Fruit fly (Drosophila melanogaster) whole organism, embryonic: ENCODE measurements around the gene CG43248.

Experiments
- B-H2 ChIP-seq: fragments of 200-800 bp; sonication (Bioruptor generic); optimal IDR thresholded peaks from 2 replicates; lab custom pipeline; 2018; ENCODE audit warnings: missing biosample characterization, mild to moderate bottlenecking, missing genetic modification characterization
- BtbVII ChIP-seq: fragments of 200-800 bp; sonication (Bioruptor generic); optimal IDR thresholded peaks from 3 replicates; lab custom pipeline; 2017; ENCODE audit warnings: missing biosample characterization, mild to moderate bottlenecking, missing genetic modification characterization
- CG10209 ChIP-seq: fragments of 200-800 bp; sonication (Bioruptor generic); optimal IDR thresholded peaks from 3 replicates; lab custom pipeline; 2017; ENCODE audit warnings: missing biosample characterization, mild to moderate bottlenecking, missing genetic modification characterization, missing genetic modification reagents
- CG1024 ChIP-seq: fragments of 200-800 bp; sonication (Bioruptor generic); IDR thresholded peaks from 2 replicates; pipeline ENCODE4 v1.3.6; 2022; ENCODE audit warnings: missing biosample characterization, missing genetic modification characterization
- CG11247 ChIP-seq: fragments of 200-800 bp; sonication (Bioruptor generic); IDR thresholded peaks from 2 replicates; pipeline ENCODE4 v1.3.6; 2022; ENCODE audit warnings: missing biosample characterization, missing genetic modification characterization
- CG11696 ChIP-seq: fragments of 200-800 bp; sonication (Bioruptor generic); IDR thresholded peaks from 2 replicates; pipeline ENCODE4 v1.3.6; 2022; ENCODE audit warnings: missing biosample characterization, missing genetic modification characterization
- CG12769 ChIP-seq: fragments of 200-800 bp; sonication (Bioruptor generic); optimal IDR thresholded peaks from 2 replicates; lab custom pipeline; 2019; ENCODE audit warnings: missing biosample characterization, mild to moderate bottlenecking, missing genetic modification characterization, moderate library complexity
- CG13296 ChIP-seq: fragments of 200-800 bp; sonication (Bioruptor generic); optimal IDR thresholded peaks from 3 replicates; lab custom pipeline; 2018; ENCODE audit warnings: missing biosample characterization, mild to moderate bottlenecking, missing genetic modification characterization
- CG13894 ChIP-seq: fragments of 200-800 bp; sonication (Bioruptor generic); optimal IDR thresholded peaks from 3 replicates; lab custom pipeline; 2018; ENCODE audit warnings: missing biosample characterization, mild to moderate bottlenecking, missing genetic modification characterization, moderate library complexity
- CG14014 ChIP-seq: fragments of 200-800 bp; sonication (Bioruptor generic); IDR thresholded peaks from 2 replicates; pipeline ENCODE4 v1.3.6; 2022; ENCODE audit warnings: missing biosample characterization, missing genetic modification characterization
- CG15011 ChIP-seq: fragments of 200-800 bp; sonication (Bioruptor generic); optimal IDR thresholded peaks from 3 replicates; lab custom pipeline; 2018; ENCODE audit warnings: missing biosample characterization, mild to moderate bottlenecking, missing genetic modification characterization
- CG15514 ChIP-seq: fragments of 200-800 bp; sonication (Bioruptor generic); optimal IDR thresholded peaks from 3 replicates; lab custom pipeline; 2017; ENCODE audit warnings: missing biosample characterization, missing genetic modification characterization, mild to moderate bottlenecking, moderate library complexity, missing genetic modification reagents
- CG16815 ChIP-seq: fragments of 200-800 bp; sonication (Bioruptor generic); optimal IDR thresholded peaks from 3 replicates; lab custom pipeline; 2017; ENCODE audit warnings: missing biosample characterization, mild to moderate bottlenecking, missing genetic modification characterization
- CG2120 ChIP-seq: fragments of 200-800 bp; sonication (Bioruptor generic); optimal IDR thresholded peaks from 3 replicates; lab custom pipeline; 2016; ENCODE audit warnings: missing biosample characterization, missing genetic modification characterization
- CG30431 ChIP-seq: fragments of 200-800 bp; sonication (Bioruptor generic); optimal IDR thresholded peaks from 2 replicates; lab custom pipeline; 2017; ENCODE audit warnings: missing biosample characterization, missing genetic modification characterization
- CG32772 ChIP-seq: fragments of 200-800 bp; sonication (Bioruptor generic); IDR thresholded peaks from 2 replicates; pipeline ENCODE4 v1.3.6; 2022; ENCODE audit warnings: missing biosample characterization, missing genetic modification characterization
- CG3281 ChIP-seq: fragments of 200-800 bp; sonication (Bioruptor generic); optimal IDR thresholded peaks from 3 replicates; lab custom pipeline; 2017; ENCODE audit warnings: missing biosample characterization, mild to moderate bottlenecking, missing genetic modification characterization
- CG34376 ChIP-seq: fragments of 200-800 bp; sonication (Bioruptor generic); optimal IDR thresholded peaks from 2 replicates; lab custom pipeline; 2018; ENCODE audit warnings: missing biosample characterization, mild to moderate bottlenecking, missing genetic modification characterization
- CG4820 ChIP-seq: fragments of 200-800 bp; sonication (Bioruptor generic); optimal IDR thresholded peaks from 3 replicates; lab custom pipeline; 2016; ENCODE audit warnings: missing biosample characterization, missing genetic modification characterization
- CG6765 ChIP-seq: fragments of 200-800 bp; sonication (Bioruptor generic); optimal IDR thresholded peaks from 3 replicates; lab custom pipeline; 2017; ENCODE audit warnings: missing biosample characterization, mild to moderate bottlenecking, missing genetic modification characterization
- CoRest ChIP-seq: fragments of 200-800 bp; sonication (Bioruptor generic); optimal IDR thresholded peaks from 3 replicates; lab custom pipeline; 2018; ENCODE audit warnings: missing biosample characterization, mild to moderate bottlenecking, missing genetic modification characterization, moderate library complexity
- ERR ChIP-seq: fragments of 200-800 bp; sonication (Bioruptor generic); optimal IDR thresholded peaks from 2 replicates; lab custom pipeline; 2016; ENCODE audit warnings: missing biosample characterization, missing genetic modification characterization
- GATAe ChIP-seq: fragments of 200-800 bp; sonication (Bioruptor generic); conservative IDR thresholded peaks from 2 replicates; pipeline ENCODE4 v1.3.6; 2022; ENCODE audit warnings: missing biosample characterization, missing genetic modification characterization
- Hand ChIP-seq: fragments of 200-800 bp; sonication (Bioruptor generic); optimal IDR thresholded peaks from 2 replicates; lab custom pipeline; 2017; ENCODE audit warnings: mild to moderate bottlenecking, missing biosample characterization, missing genetic modification reagents, missing genetic modification characterization
- Med ChIP-seq: fragments of 200-800 bp; sonication (Bioruptor generic); peaks from one replicate; lab custom pipeline; 2016; ENCODE audit warnings: missing biosample characterization, missing genetic modification characterization, mild to moderate bottlenecking, inconsistent platforms, moderate library complexity
- Ptx1 ChIP-seq: fragments of 200-800 bp; sonication (Bioruptor generic); IDR thresholded peaks from 2 replicates; pipeline ENCODE4 v1.3.6; 2022; ENCODE audit warnings: missing biosample characterization, missing genetic modification characterization
- Side ChIP-seq: fragments of 200-800 bp; sonication (Bioruptor generic); optimal IDR thresholded peaks from 2 replicates; lab custom pipeline; 2016; ENCODE audit warnings: missing biosample characterization, missing genetic modification characterization
- Usf ChIP-seq: fragments of 200-800 bp; sonication (Bioruptor generic); optimal IDR thresholded peaks from 2 replicates; lab custom pipeline; 2017; ENCODE audit warnings: missing genotype, missing biosample characterization, missing genetic modification characterization
- Vsx1 ChIP-seq: fragments of 200-800 bp; sonication (Bioruptor generic); optimal IDR thresholded peaks from 2 replicates; lab custom pipeline; 2017; ENCODE audit warnings: missing biosample characterization, mild to moderate bottlenecking, missing genetic modification characterization, missing genetic modification reagents
- al ChIP-seq: fragments of 200-800 bp; sonication (Bioruptor generic); IDR thresholded peaks from 2 replicates; pipeline ENCODE4 v1.3.6; 2022; ENCODE audit warnings: missing biosample characterization, missing genetic modification characterization
- chinmo ChIP-seq: fragments of 200-800 bp; sonication (Bioruptor generic); IDR thresholded peaks from 4 replicates; pipeline ENCODE4 v1.3.6; 2022; ENCODE audit warnings: missing biosample characterization, missing genetic modification characterization; ENCODE audit not compliant: partially characterized antibody
- corto ChIP-seq: fragments of 200-800 bp; sonication (Bioruptor generic); optimal IDR thresholded peaks from 2 replicates; lab custom pipeline; 2016; ENCODE audit warnings: missing biosample characterization, mild to moderate bottlenecking, missing genetic modification characterization, moderate library complexity
- esg ChIP-seq: fragments of 200-800 bp; sonication (Bioruptor generic); conservative IDR thresholded peaks from 2 replicates; pipeline ENCODE4 v1.3.6; 2022; ENCODE audit warnings: missing biosample characterization, missing genetic modification characterization
- exex ChIP-seq: fragments of 200-800 bp; sonication (Bioruptor generic); optimal IDR thresholded peaks from 4 replicates; lab custom pipeline; 2018; ENCODE audit warnings: missing biosample characterization, mild to moderate bottlenecking, missing genetic modification characterization, moderate library complexity
- fd3F ChIP-seq: fragments of 200-800 bp; sonication (Bioruptor generic); optimal IDR thresholded peaks from 2 replicates; lab custom pipeline; 2018; ENCODE audit warnings: missing biosample characterization, mild to moderate bottlenecking, missing genetic modification characterization, moderate library complexity
- gcm ChIP-seq: fragments of 200-800 bp; sonication (Bioruptor generic); optimal IDR thresholded peaks from 2 replicates; lab custom pipeline; 2019; ENCODE audit warnings: missing biosample characterization, mild to moderate bottlenecking, missing genetic modification characterization, moderate library complexity
- grn ChIP-seq: fragments of 200-800 bp; sonication (Bioruptor generic); optimal IDR thresholded peaks from 3 replicates; lab custom pipeline; 2017; ENCODE audit warnings: missing biosample characterization, missing genetic modification characterization
- gro ChIP-seq: fragments of 200-800 bp; sonication (Bioruptor generic); optimal IDR thresholded peaks from 2 replicates; lab custom pipeline; 2016; ENCODE audit warnings: missing biosample characterization, missing genetic modification characterization
- lola ChIP-seq, 3 experiments: fragments of >200 bp in 2 of 3; fragments of 200-800 bp in 1 of 3; sonication (Bioruptor generic) in 1 of 3; optimal IDR thresholded peaks; 2 replicates each; lab custom pipeline; 2017 to 2019; ENCODE audit warnings: missing biosample characterization in 3 of 3, missing genetic modification characterization in 3 of 3, mild to moderate bottlenecking in 1 of 3, moderate library complexity in 1 of 3
- lov ChIP-seq, 2 experiments: fragments of 200-800 bp in 1 of 2; fragments of >200 bp in 1 of 2; sonication (Bioruptor generic) in 1 of 2; IDR thresholded peaks in 1 of 2; optimal IDR thresholded peaks in 1 of 2; 2 replicates in 1 of 2; 3 replicates in 1 of 2; pipeline versions ENCODE4 v1.3.6 to Lab custom; 2017 to 2022; ENCODE audit warnings: missing biosample characterization in 1 of 2, missing genetic modification characterization in 1 of 2
- mirr ChIP-seq: fragments of 200-800 bp; sonication (Bioruptor generic); optimal IDR thresholded peaks from 3 replicates; lab custom pipeline; 2018; ENCODE audit warnings: missing biosample characterization, mild to moderate bottlenecking, missing genetic modification characterization
- nau ChIP-seq: fragments of 200-800 bp; sonication (Bioruptor generic); optimal IDR thresholded peaks from 3 replicates; lab custom pipeline; 2017; ENCODE audit warnings: missing biosample characterization, mild to moderate bottlenecking, missing genetic modification characterization, missing genetic modification reagents
- odd ChIP-seq: fragments of 200-800 bp; sonication (Bioruptor generic); optimal IDR thresholded peaks from 2 replicates; lab custom pipeline; 2017; ENCODE audit warnings: missing biosample characterization, mild to moderate bottlenecking, missing genetic modification characterization
- pb ChIP-seq: fragments of 200-800 bp; sonication (Bioruptor generic); optimal IDR thresholded peaks from 3 replicates; lab custom pipeline; 2016; ENCODE audit warnings: missing biosample characterization, missing genetic modification characterization
- schlank ChIP-seq: fragments of 200-800 bp; sonication (Bioruptor generic); optimal IDR thresholded peaks from 2 replicates; lab custom pipeline; 2018; ENCODE audit warnings: missing biosample characterization, mild to moderate bottlenecking, missing genetic modification characterization
- sd ChIP-seq: fragments of 200-800 bp; sonication (Bioruptor generic); optimal IDR thresholded peaks from 3 replicates; lab custom pipeline; 2018; ENCODE audit warnings: missing biosample characterization, mild to moderate bottlenecking, missing genetic modification characterization, moderate library complexity
- sug ChIP-seq: fragments of 200-800 bp; optimal IDR thresholded peaks from 2 replicates; lab custom pipeline; 2019; ENCODE audit warnings: missing biosample characterization, mild to moderate bottlenecking, missing genetic modification characterization, moderate library complexity
- vfl ChIP-seq: fragments of 200-800 bp; sonication (Bioruptor generic); optimal IDR thresholded peaks from 2 replicates; lab custom pipeline; 2016; ENCODE audit warnings: missing biosample characterization, missing genetic modification characterization

CG43248 gene

DNA sequence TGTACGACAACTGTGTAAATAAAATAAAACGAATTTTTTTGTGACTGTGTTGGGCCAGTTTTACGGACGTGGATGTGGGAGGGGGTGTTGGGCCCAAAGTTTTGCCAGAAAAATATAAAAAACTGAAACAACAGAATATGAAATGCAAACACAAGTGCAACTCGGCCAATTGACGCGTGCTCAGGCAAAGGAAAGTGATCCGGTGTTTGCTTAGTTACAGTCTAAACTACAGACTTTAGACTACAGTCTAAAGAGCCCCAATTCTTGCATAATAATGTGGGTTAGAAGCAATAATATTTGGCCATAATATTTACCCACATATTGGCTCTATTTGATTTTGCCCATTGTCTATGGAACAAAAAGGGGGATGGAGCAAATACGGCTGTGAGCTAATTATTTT lies 17.6 kb upstream of the CG43248 start (continued):
- peak; percentile 57 for TF ChIP-seq CG3281
- no peak for TF ChIP-seq ERR (GFP tag; lab: Kevin White, UChicago)
- peak; percentile 45 for TF ChIP-seq CG10209 (GFP tag; lab: Kevin White, UChicago)
- TF ChIP-seq CG6765 (GFP tag; lab: Kevin White, UChicago) = peak; percentile 44
- no peak for TF ChIP-seq lov (optimal IDR thresholded peaks at IDR 0.05; lab: Kevin White, UChicago)
- no peak for TF ChIP-seq lov (GFP tag; IDR thresholded peaks at IDR 0.05; lab: Robert Waterston, UW)
- TF ChIP-seq CG1024 (GFP tag; lab: Robert Waterston, UW) = no peak
- no peak for TF ChIP-seq gcm
- TF ChIP-seq Med (GFP tag; lab: Kevin White, UChicago) = peak; percentile 72
- no peak for TF ChIP-seq al (GFP tag; lab: Robert Waterston, UW)
- peak; percentile 29 for TF ChIP-seq B-H2 (GFP tag; lab: Kevin White, UChicago)
- no peak for TF ChIP-seq Usf (GFP tag; lab: Kevin White, UChicago)
- peak; percentile 15 for TF ChIP-seq Side (GFP tag; lab: Kevin White, UChicago)
- peak; percentile 59 for TF ChIP-seq CG34376 (GFP tag; lab: Kevin White, UChicago)
- TF ChIP-seq CG15514 (GFP tag; lab: Kevin White, UChicago) = peak; percentile 48
- TF ChIP-seq gro (GFP tag; lab: Kevin White, UChicago) = peak; percentile 38
- TF ChIP-seq CG13296 (GFP tag; lab: Kevin White, UChicago) = peak; percentile 49
- TF ChIP-seq Hand (GFP tag; lab: Kevin White, UChicago) = peak; percentile 42
- 0 out of 2 replicates have a peak, but pooled peaks have one; percentile 13 for TF ChIP-seq CG11696 (GFP tag; lab: Robert Waterston, UW)
- peak; percentile 54 for TF ChIP-seq nau (GFP tag; lab: Kevin White, UChicago)
- peak; percentile 66 for TF ChIP-seq BtbVII (GFP tag; lab: Kevin White, UChicago)
- no peak for TF ChIP-seq vfl
- TF ChIP-seq fd3F (GFP tag; lab: Kevin White, UChicago) = peak; percentile 45
- no peak for TF ChIP-seq pb (GFP tag; lab: Kevin White, UChicago)
- TF ChIP-seq Ptx1 (GFP tag; lab: Robert Waterston, UW) = no peak
- TF ChIP-seq CG2120 (GFP tag; lab: Kevin White, UChicago) = peak; percentile 31
- no peak for TF ChIP-seq CG11247 (GFP tag; lab: Robert Waterston, UW)
- peak; percentile 16 for TF ChIP-seq odd (GFP tag; lab: Kevin White, UChicago)
- peak; percentile 39 for TF ChIP-seq Vsx1 (GFP tag; lab: Kevin White, UChicago)
- peak; percentile 19 for TF ChIP-seq CG13894
- TF ChIP-seq CG15011 (GFP tag; lab: Kevin White, UChicago) = peak; percentile 35
- TF ChIP-seq CoRest (tag; lab: Kevin White, UChicago) = peak; percentile 4
- TF ChIP-seq CG32772 = no peak
- TF ChIP-seq exex = peak; percentile 7
- TF ChIP-seq CG14014 (GFP tag; lab: Robert Waterston, UW) = peak; percentile 13; the same call in 1 of the 2 replicates
- TF ChIP-seq CG30431 = no peak
- peak; percentile 57 for TF ChIP-seq CG12769 (tag; lab: Kevin White, UChicago)
- no peak for TF ChIP-seq lola (GFP tag; optimal IDR thresholded peaks at IDR 0.05; lab: Kevin White, UChicago)
- TF ChIP-seq schlank (tag; lab: Kevin White, UChicago) = peak; percentile 57

DNA sequence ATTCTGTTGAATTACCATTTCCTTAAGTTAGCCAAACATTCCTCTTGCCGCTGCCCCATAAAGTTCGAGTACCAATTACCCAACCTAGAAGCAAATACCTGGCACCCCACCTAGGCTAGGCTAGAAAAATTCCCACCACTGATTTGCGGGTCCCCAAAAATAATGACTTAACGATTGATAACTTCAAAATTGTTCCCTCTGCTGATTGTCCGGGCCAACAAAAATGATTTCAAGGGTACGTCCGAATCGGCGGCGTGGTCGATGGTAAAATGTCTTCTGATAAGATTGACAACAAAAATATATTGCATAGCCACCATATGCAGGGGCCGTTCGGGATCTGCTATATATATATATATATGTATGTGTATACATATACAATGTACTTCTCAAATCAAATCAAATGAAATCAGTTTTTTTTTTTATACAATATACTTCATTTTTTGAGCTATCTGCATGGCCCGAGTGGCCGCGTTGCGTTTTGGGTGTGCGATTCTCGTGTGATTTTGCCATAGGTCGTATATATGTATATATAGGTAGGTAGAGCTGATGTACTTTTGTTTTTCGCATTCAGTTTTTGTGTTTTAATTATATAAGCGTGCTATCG lies 16.0 kb upstream of the CG43248 start:
- TF ChIP-seq exex (peak; percentile 80), mirr (GFP tag; lab: Kevin White, UChicago) (peak; percentile 23), corto (peak; percentile 56), chinmo (0 out of 4 replicates have a peak, but pooled peaks have one; percentile 59), GATAe (GFP tag; lab: Robert Waterston, UW) (0 out of 2 replicates have a peak, but pooled peaks have one; percentile 18), CG16815 (GFP tag; lab: Kevin White, UChicago) (no peak), grn (GFP tag; lab: Kevin White, UChicago) (peak; percentile 29), CG4820 (no peak), sd (tag; lab: Kevin White, UChicago) (peak; percentile 41), esg (no peak), CG12769 (tag; lab: Kevin White, UChicago) (peak; percentile 2), sug (tag; lab: Kevin White, UChicago) (peak; percentile 72)
